Worm (Caenorhabditis elegans) whole organism, late embryonic: Measurements from ENCODE around the gene R10D12.7.

Experiments
- C08G9.2 ChIP-seq: sonication (generic microtip); optimal IDR thresholded peaks from 2 replicates; lab custom pipeline; 2016; ENCODE audit warnings: mild to moderate bottlenecking, missing genetic modification characterization, moderate library complexity, missing compliant biosample characterization
- K02D7.2 ChIP-seq: sonication (generic microtip); optimal IDR thresholded peaks from 2 replicates; lab custom pipeline; 2017; ENCODE audit warnings: mild to moderate bottlenecking, missing genetic modification characterization, missing compliant biosample characterization
- T23F11.4 ChIP-seq: fragments of 200-800 bp; sonication (Bioruptor generic); optimal IDR thresholded peaks from 2 replicates; lab custom pipeline; 2018; ENCODE audit warnings: mild to moderate bottlenecking, missing genetic modification characterization, missing compliant biosample characterization
- Y22D7AL.16 ChIP-seq: sonication (generic microtip); optimal IDR thresholded peaks from 2 replicates; lab custom pipeline; 2016; ENCODE audit warnings: missing genetic modification characterization, missing compliant biosample characterization
- ahr-1 ChIP-seq: sonication (generic microtip); optimal IDR thresholded peaks from 2 replicates; lab custom pipeline; 2016; ENCODE audit warnings: missing genetic modification characterization, missing compliant biosample characterization
- ama-1 ChIP-seq: fragments of 150-350 bp; optimal IDR thresholded peaks from 2 replicates; lab custom pipeline; 2014
- ceh-14 ChIP-seq: sonication (generic microtip); optimal IDR thresholded peaks from 2 replicates; lab custom pipeline; 2016; ENCODE audit warnings: missing genotype, missing genetic modification characterization, missing compliant biosample characterization
- ceh-18 ChIP-seq: sonication (generic microtip); optimal IDR thresholded peaks from 2 replicates; lab custom pipeline; 2016; ENCODE audit warnings: missing genetic modification characterization, missing compliant biosample characterization
- ceh-19 ChIP-seq: fragments of 200-800 bp; sonication (Bioruptor generic); optimal IDR thresholded peaks from 2 replicates; lab custom pipeline; 2018; ENCODE audit warnings: mild to moderate bottlenecking, missing genetic modification characterization, missing compliant biosample characterization
- ceh-2 ChIP-seq: sonication (generic microtip); optimal IDR thresholded peaks from 2 replicates; lab custom pipeline; 2016; ENCODE audit warnings: missing genotype, missing genetic modification characterization, missing compliant biosample characterization
- ceh-30 ChIP-seq: fragments of 150-350 bp; optimal IDR thresholded peaks from 2 replicates; lab custom pipeline; 2014; ENCODE audit warnings: missing biosample characterization, missing genetic modification characterization
- ceh-34 ChIP-seq: sonication (generic microtip); optimal IDR thresholded peaks from 2 replicates; lab custom pipeline; 2016; ENCODE audit warnings: mild to moderate bottlenecking, missing genetic modification characterization, missing compliant biosample characterization
- ceh-6 ChIP-seq: fragments of 200-800 bp; sonication (Bioruptor generic); optimal IDR thresholded peaks from 2 replicates; lab custom pipeline; 2018; ENCODE audit warnings: mild to moderate bottlenecking, missing genetic modification characterization, missing compliant biosample characterization
- che-1 ChIP-seq: sonication (generic microtip); optimal IDR thresholded peaks from 2 replicates; lab custom pipeline; 2016; ENCODE audit warnings: mild to moderate bottlenecking, missing genetic modification characterization, missing compliant biosample characterization
- dmd-4 ChIP-seq: sonication (generic microtip); optimal IDR thresholded peaks from 2 replicates; lab custom pipeline; 2016; ENCODE audit warnings: borderline replicate concordance, missing genetic modification characterization, missing compliant biosample characterization
- dve-1 ChIP-seq: sonication (generic microtip); optimal IDR thresholded peaks from 2 replicates; lab custom pipeline; 2017; ENCODE audit warnings: antibody characterized with exemption, mild to moderate bottlenecking, missing genetic modification characterization, missing compliant biosample characterization
- ets-4 ChIP-seq: sonication (generic microtip); optimal IDR thresholded peaks from 2 replicates; lab custom pipeline; 2016; ENCODE audit warnings: missing genetic modification characterization, missing compliant biosample characterization
- eyg-1 ChIP-seq: sonication (generic microtip); optimal IDR thresholded peaks from 2 replicates; lab custom pipeline; 2016; ENCODE audit warnings: missing genotype, missing genetic modification characterization, missing compliant biosample characterization
- fkh-6 ChIP-seq: sonication (generic microtip); optimal IDR thresholded peaks from 2 replicates; lab custom pipeline; 2016; ENCODE audit warnings: missing genetic modification characterization, missing compliant biosample characterization
- gmeb-2 ChIP-seq: sonication (generic microtip); optimal IDR thresholded peaks from 2 replicates; lab custom pipeline; 2016; ENCODE audit warnings: missing genetic modification characterization, inconsistent platforms, missing compliant biosample characterization
- hlh-13 ChIP-seq: fragments of 200-800 bp; sonication (Bioruptor generic); optimal IDR thresholded peaks from 2 replicates; lab custom pipeline; 2018; ENCODE audit warnings: mild to moderate bottlenecking, missing genetic modification characterization, missing compliant biosample characterization
- hlh-15 ChIP-seq: sonication (generic microtip); optimal IDR thresholded peaks from 2 replicates; lab custom pipeline; 2016; ENCODE audit warnings: missing genetic modification characterization, missing compliant biosample characterization
- hlh-30 ChIP-seq: sonication (generic microtip); optimal IDR thresholded peaks from 2 replicates; lab custom pipeline; 2017; ENCODE audit warnings: antibody characterized with exemption, missing genetic modification characterization, missing compliant biosample characterization; ENCODE audit not compliant: insufficient read depth
- hlh-6 ChIP-seq: sonication (generic microtip); optimal IDR thresholded peaks from 2 replicates; lab custom pipeline; 2016; ENCODE audit warnings: missing genotype, missing genetic modification characterization, missing compliant biosample characterization
- lim-6 ChIP-seq: sonication (generic microtip); optimal IDR thresholded peaks from 2 replicates; lab custom pipeline; 2016; ENCODE audit warnings: missing genetic modification characterization, missing compliant biosample characterization
- madf-2 ChIP-seq: sonication (generic microtip); optimal IDR thresholded peaks from 2 replicates; lab custom pipeline; 2017; ENCODE audit warnings: missing genetic modification characterization, missing compliant biosample characterization
- mec-3 ChIP-seq: sonication (generic microtip); optimal IDR thresholded peaks from 2 replicates; lab custom pipeline; 2016; ENCODE audit warnings: borderline replicate concordance, missing genetic modification characterization, missing compliant biosample characterization
- nhr-11 ChIP-seq: fragments of 150-350 bp; optimal IDR thresholded peaks from 2 replicates; lab custom pipeline; 2014; ENCODE audit warnings: missing biosample characterization, missing genetic modification characterization
- odd-2 ChIP-seq: sonication (generic microtip); optimal IDR thresholded peaks from 2 replicates; lab custom pipeline; 2017; ENCODE audit warnings: antibody characterized with exemption, mild to moderate bottlenecking, missing genetic modification characterization, missing compliant biosample characterization
- rnt-1 ChIP-seq: sonication (generic microtip); optimal IDR thresholded peaks from 2 replicates; lab custom pipeline; 2016; ENCODE audit warnings: missing genetic modification characterization, missing compliant biosample characterization
- sox-2 ChIP-seq: fragments of 200-800 bp; sonication (Bioruptor generic); IDR thresholded peaks from 2 replicates; pipeline ENCODE4 v1.3.6; 2022; ENCODE audit warnings: missing genetic modification reagents, missing genetic modification characterization, missing compliant biosample characterization
- syd-9 ChIP-seq: sonication (generic microtip); optimal IDR thresholded peaks from 2 replicates; lab custom pipeline; 2016; ENCODE audit warnings: mild to moderate bottlenecking, missing genetic modification characterization, moderate library complexity, missing compliant biosample characterization
- tbx-2 ChIP-seq: sonication (generic microtip); optimal IDR thresholded peaks from 2 replicates; lab custom pipeline; 2016; ENCODE audit warnings: missing genetic modification characterization, missing compliant biosample characterization
- unc-3 ChIP-seq, 2 experiments: fragments of 200-800 bp in 1 of 2; sonication (Bioruptor generic) in 1 of 2; sonication (generic microtip) in 1 of 2; conservative IDR thresholded peaks in 1 of 2; optimal IDR thresholded peaks in 1 of 2; 2 replicates each; pipeline versions ENCODE4 v1.3.6 to Lab custom; 2016 to 2022; ENCODE audit warnings: missing compliant biosample characterization in 2 of 2, missing genetic modification characterization in 2 of 2, missing genetic modification reagents in 1 of 2
- unc-42 ChIP-seq: sonication (generic microtip); optimal IDR thresholded peaks from 2 replicates; lab custom pipeline; 2016; ENCODE audit warnings: missing genotype, missing genetic modification characterization, missing compliant biosample characterization
- zip-5 ChIP-seq: sonication (generic microtip); optimal IDR thresholded peaks from 2 replicates; lab custom pipeline; 2016; ENCODE audit warnings: missing genetic modification characterization, missing compliant biosample characterization
- ztf-16 ChIP-seq: sonication (generic microtip); optimal IDR thresholded peaks from 2 replicates; lab custom pipeline; 2017; ENCODE audit warnings: missing genetic modification characterization, missing compliant biosample characterization

R10D12.7 gene

ce11 chrV:13942082-13942481, 7.8 kb upstream of the R10D12.7 start, which contains the start of gene dpr-1:
Gene dpr-1 (minus strand): TSS chrV:13942182.
- no peak for TF ChIP-seq T23F11.4 (GFP tag; lab: Kevin White, UChicago)
- TF ChIP-seq dmd-4, result no peak
- no peak for TF ChIP-seq che-1
- no peak for TF ChIP-seq hlh-13
- no peak for TF ChIP-seq ceh-34 (tag; lab: Kevin White, UChicago)
- TF ChIP-seq ceh-14 (tag; lab: Kevin White, UChicago), result no peak
- TF ChIP-seq madf-2 (tag; lab: Kevin White, UChicago), result no peak
- no peak for TF ChIP-seq sox-2
- no peak for TF ChIP-seq ama-1 (lab: Kevin White, UChicago)
- no peak for TF ChIP-seq lim-6 (tag; lab: Kevin White, UChicago)
- TF ChIP-seq K02D7.2 (tag; lab: Kevin White, UChicago), result no peak

ce11 chrV:13946385-13947019, 3.4 kb upstream of the R10D12.7 start, which contains the start of the genes srx-10 and clec-226:
Gene srx-10 (minus strand): TSS chrV:13946485.
Gene clec-226 (plus strand): TSS chrV:13946969.
- no peak for TF ChIP-seq syd-9 (tag; lab: Kevin White, UChicago)
- no peak for TF ChIP-seq mec-3 (tag; lab: Kevin White, UChicago)
- TF ChIP-seq eyg-1 (tag; lab: Kevin White, UChicago), result no peak
- no peak for TF ChIP-seq Y22D7AL.16 (tag; lab: Kevin White, UChicago)
- no peak for TF ChIP-seq sox-2
- TF ChIP-seq hlh-15 (tag; lab: Kevin White, UChicago), result no peak
- no peak for TF ChIP-seq ceh-6
- TF ChIP-seq ets-4 (tag; lab: Kevin White, UChicago), result no peak
- TF ChIP-seq ahr-1 (tag; lab: Kevin White, UChicago), result no peak
- TF ChIP-seq ceh-2 (tag; lab: Kevin White, UChicago), result no peak
- no peak for TF ChIP-seq ztf-16 (tag; lab: Kevin White, UChicago)
- TF ChIP-seq che-1, result no peak
- no peak for TF ChIP-seq unc-3 (GFP tag; conservative IDR thresholded peaks at IDR 0.05; lab: Robert Waterston, UW)
- no peak for TF ChIP-seq unc-3 (tag; optimal IDR thresholded peaks at IDR 0.05; lab: Kevin White, UChicago)
- TF ChIP-seq unc-42, result no peak
- no peak for TF ChIP-seq dve-1
- no peak for TF ChIP-seq ceh-14 (tag; lab: Kevin White, UChicago)

ce11 chrV:13949010-13949409, 842 bp upstream of the R10D12.7 start, which contains the start of gene R10D12.6:
Gene R10D12.6 (plus strand): TSS chrV:13949310.
- TF ChIP-seq ceh-34 (tag; lab: Kevin White, UChicago) (no peak), zip-5 (tag; lab: Kevin White, UChicago) (no peak), nhr-11 (tag; lab: Kevin White, UChicago) (no peak), tbx-2 (tag; lab: Kevin White, UChicago) (no peak), ets-4 (tag; lab: Kevin White, UChicago) (no peak), ceh-2 (tag; lab: Kevin White, UChicago) (no peak), gmeb-2 (no peak), hlh-6 (tag; lab: Kevin White, UChicago) (no peak), ama-1 (lab: Kevin White, UChicago) (no peak), rnt-1 (tag; lab: Kevin White, UChicago) (no peak), fkh-6 (tag; lab: Kevin White, UChicago) (no peak), ceh-14 (tag; lab: Kevin White, UChicago) (no peak), T23F11.4 (GFP tag; lab: Kevin White, UChicago) (no peak), C08G9.2 (tag; lab: Kevin White, UChicago) (no peak), hlh-30 (tag; lab: Kevin White, UChicago) (no peak), ceh-30 (tag; lab: Kevin White, UChicago) (no peak), odd-2 (tag; lab: Kevin White, UChicago) (no peak), ceh-18 (no peak), ceh-6 (no peak), ceh-19 (no peak)
